Worm (Caenorhabditis elegans): Measurements from ENCODE around the gene F41G3.21.
"Not testable (repeated sequence)": the region's sequence is repeated elsewhere in the genome, so short reads cannot be mapped to it uniquely, and the experiment has no call there.

Gene F41G3.21

DNA sequence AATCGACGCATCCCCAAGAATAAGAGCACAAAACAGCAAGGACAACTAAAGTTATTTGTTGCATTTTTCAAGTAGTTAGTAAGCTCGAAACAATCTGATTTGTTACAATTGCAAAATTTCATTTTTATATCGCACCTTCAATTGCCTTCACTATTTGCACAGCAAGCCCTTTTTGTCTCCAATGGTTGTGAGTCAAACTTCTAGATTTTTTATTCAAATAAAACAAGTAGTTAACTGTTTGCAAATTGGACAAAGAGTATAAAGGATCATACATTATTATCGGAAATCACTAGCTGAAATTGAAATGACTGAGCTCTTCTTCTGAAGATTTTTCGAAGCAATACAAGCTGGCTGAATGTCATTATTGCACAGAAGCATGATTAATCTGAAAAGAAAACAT is at the start of gene F41G3.21:
TSS of gene F41G3.21 (minus strand) at position 101 of the 400 bp plus-strand sequence.
- TF ChIP-seq unc-62 (GFP tag; optimal IDR thresholded peaks at IDR 0.05) = no peak

DNA sequence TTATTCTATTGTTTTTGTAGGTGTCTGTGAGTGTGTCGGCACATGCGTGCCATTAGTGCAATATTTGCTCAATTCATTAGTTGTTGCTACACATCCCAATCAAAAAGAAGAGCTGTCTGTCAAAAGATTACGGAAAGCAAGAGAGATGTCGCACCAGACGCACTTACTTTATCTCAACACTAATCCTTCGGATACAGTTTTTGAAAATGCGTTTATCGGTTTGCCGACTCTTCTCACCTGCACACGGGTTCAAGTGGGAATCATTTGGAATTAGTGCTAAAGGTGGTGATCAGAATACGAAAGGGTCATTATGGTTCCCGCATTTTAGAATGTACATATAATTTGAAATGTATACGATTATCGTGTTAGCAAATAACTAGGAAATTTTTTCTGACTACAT is 48.5 kb upstream of the F41G3.21 start:
- TF ChIP-seq unc-62 (GFP tag; optimal IDR thresholded peaks at IDR 0.05) = no peak

ce11 chrII:6800104-6800711 is 47.5 kb upstream of the F41G3.21 start, which contains the start of gene F31E8.4:
F31E8.4 (minus strand) TSS chrII:6800154.
- TF ChIP-seq unc-62 (GFP tag; optimal IDR thresholded peaks at IDR 0.05) = no peak

DNA sequence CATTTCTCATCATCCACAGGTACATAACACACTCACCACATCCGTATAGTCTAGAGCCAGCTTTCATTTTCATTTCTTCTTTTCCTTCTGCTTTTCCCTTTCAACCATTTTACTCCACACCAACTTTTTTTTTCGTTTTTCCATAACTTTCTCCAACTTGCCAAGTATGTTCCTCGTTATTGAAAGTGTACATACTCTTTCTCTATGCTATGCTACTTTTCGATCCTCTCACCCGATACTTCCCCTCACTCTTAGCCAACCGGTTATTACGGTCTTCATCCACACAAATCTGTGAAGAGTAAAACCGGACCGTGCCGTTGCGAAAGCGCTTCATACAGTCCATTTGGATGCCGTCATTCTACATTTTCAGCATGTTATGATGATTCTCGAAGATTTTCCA is 39.1 kb upstream of the F41G3.21 start, which contains the start of gene T13C2.2:
TSS of gene T13C2.2 (plus strand) at position 301 of the 400 bp plus-strand sequence.
- no peak for TF ChIP-seq unc-62 (GFP tag; optimal IDR thresholded peaks at IDR 0.05)

ce11 chrII:6788672-6789298 is 36.0 kb upstream of the F41G3.21 start, which contains the start of gene T13C2.3:
T13C2.3 (plus strand) TSS chrII:6789248.
- no peak for TF ChIP-seq unc-62 (GFP tag; optimal IDR thresholded peaks at IDR 0.05)

ce11 chrII:6783377-6783829 is 30.7 kb upstream of the F41G3.21 start, which contains the start of gene gldi-2:
gldi-2 (plus strand) TSS chrII:6783427.
- TF ChIP-seq unc-62 (GFP tag; optimal IDR thresholded peaks at IDR 0.05) = no peak

DNA sequence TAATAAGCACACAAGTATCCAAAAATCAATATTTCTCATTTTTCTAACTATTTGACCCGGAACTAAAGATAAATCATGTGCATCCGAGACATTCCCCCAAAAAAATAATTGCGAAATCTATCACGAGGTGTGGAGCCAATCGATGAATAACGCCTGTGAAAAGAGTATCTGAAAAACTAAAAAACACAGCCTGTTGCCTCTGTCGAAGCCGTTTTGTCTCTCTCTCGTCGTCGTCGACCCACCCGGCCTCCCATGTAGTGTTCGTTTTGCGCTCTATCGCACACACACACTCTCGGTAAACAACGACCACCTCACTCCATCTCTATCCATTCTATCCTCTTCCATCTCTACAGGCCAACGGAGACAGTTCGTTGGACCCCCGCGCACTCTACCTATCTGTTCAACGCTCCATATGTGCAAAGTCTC is 30.0 kb upstream of the F41G3.21 start:
- TF ChIP-seq unc-62 (GFP tag; optimal IDR thresholded peaks at IDR 0.05) = no peak

DNA sequence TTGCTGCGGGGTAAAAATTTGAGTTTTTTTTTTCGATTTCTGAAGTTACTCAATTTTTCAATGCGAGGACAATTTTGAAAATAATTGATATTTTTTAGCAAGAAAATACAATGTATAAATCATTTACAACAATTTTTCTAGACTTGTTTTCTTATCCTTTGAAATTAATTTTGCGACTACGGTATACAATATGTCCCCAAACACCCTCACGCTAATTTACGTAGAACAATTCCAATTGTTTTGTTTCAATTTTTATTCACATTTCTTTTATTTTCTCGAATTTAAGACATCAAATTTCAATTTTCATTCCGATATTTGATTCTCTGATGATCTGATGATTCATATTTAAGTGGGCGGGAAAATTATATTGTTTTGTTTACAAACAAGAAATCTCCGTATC is 29.2 kb upstream of the F41G3.21 start:
- TF ChIP-seq unc-62 (GFP tag; optimal IDR thresholded peaks at IDR 0.05) = no peak

DNA sequence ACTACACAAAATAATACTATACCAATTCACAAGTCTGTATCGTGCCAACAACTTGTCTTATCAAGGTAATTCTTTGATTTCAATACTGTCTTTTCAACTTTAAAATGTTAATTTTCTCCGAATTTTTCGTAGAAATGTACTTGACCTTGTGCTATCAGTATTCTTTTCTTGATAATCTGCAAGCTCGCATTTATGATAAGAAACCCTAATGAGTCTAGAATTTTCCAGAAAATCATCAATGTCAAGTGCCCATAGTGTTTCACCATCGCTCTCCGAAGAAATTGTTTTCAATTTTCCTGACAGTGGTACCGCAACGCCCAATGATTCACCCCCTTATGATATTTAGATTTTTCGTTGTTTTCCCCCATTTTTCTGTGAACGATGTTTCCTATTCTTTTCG is 28.5 kb upstream of the F41G3.21 start:
- TF ChIP-seq unc-62 (GFP tag; optimal IDR thresholded peaks at IDR 0.05) = no peak

DNA sequence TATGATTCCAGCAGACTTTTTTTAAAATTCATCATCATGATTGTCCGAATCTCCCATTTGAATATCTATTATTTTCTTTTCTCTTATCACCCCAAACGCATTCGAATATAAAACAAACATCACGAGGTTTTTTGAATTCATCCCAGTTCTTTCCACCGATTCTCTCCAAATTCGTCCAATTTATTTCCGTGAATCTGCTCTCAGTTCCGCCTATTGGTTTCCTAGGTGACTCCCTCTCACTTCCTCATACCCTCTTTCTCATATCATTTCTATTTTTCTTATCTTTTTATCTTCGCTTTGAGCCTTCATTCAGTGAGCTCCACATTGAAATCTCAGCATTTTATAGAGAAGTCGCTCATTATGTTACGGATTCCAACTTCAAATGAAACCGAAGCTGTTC is 26.4 kb upstream of the F41G3.21 start, which contains the start of gene T13C2.7:
TSS of gene T13C2.7 (plus strand) at position 301 of the 400 bp plus-strand sequence.
- TF ChIP-seq unc-62 (GFP tag; optimal IDR thresholded peaks at IDR 0.05) = no peak

ce11 chrII:6776418-6777034 is 23.8 kb upstream of the F41G3.21 start, which contains the start of gene ssup-72:
ssup-72 (plus strand) TSS chrII:6776598.
- no peak for TF ChIP-seq unc-62 (GFP tag; optimal IDR thresholded peaks at IDR 0.05)

ce11 chrII:6775076-6775475 is 22.3 kb upstream of the F41G3.21 start, which contains the start of gene agr-1:
agr-1 (minus strand) TSS chrII:6775176.
- not testable (repeated sequence) for TF ChIP-seq unc-62 (GFP tag; optimal IDR thresholded peaks at IDR 0.05)

- no peak for TF ChIP-seq unc-62 (GFP tag; optimal IDR thresholded peaks at IDR 0.05)
Observed at ce11 chrII:6772482-6772881, 19.7 kb upstream of the F41G3.21 start.

ce11 chrII:6770030-6770429 is 17.3 kb upstream of the F41G3.21 start:
- no peak for TF ChIP-seq unc-62 (GFP tag; optimal IDR thresholded peaks at IDR 0.05)

- TF ChIP-seq unc-62 (GFP tag; optimal IDR thresholded peaks at IDR 0.05) = no peak
Observed at ce11 chrII:6768014-6768413, 15.3 kb upstream of the F41G3.21 start, which contains the start of gene F41G3.18. F41G3.18 (plus strand) TSS chrII:6768314.

DNA sequence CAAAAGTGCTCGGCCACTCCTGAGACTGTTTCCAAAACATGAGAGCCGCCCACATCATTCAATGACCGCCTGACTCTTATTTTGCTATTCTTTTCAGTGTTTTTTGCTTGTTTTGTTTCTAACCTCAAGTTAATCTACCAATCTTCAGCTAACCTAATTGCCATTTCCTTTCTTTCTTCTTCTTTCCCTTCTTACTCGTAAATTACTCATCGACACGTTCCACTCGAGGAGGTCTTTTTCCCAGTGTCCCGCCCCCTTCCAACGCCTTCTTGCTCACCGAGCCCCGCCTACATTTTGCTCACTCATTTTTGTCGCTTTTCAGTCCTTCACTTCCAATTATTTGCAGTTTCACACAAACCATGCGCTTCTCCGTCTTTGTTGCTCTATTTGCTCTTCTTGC is 12.0 kb upstream of the F41G3.21 start, which contains the start of gene nlp-50:
TSS of gene nlp-50 (plus strand) at position 301 of the 400 bp plus-strand sequence.
- TF ChIP-seq unc-62 (GFP tag; optimal IDR thresholded peaks at IDR 0.05) = no peak
